Fruit fly (Drosophila melanogaster) whole organism, embryonic: ENCODE measurements around the gene kis.

ENCODE experiments used
- Bgb ChIP-seq: fragments of 200-800 bp; sonication (Bioruptor generic); IDR thresholded peaks from 2 replicates; pipeline ENCODE4 v1.3.6; 2022; ENCODE audit warnings: missing biosample characterization, missing genetic modification characterization; ENCODE audit not compliant: partially characterized antibody
- CG10543 ChIP-seq: fragments of 200-800 bp; sonication (Bioruptor generic); optimal IDR thresholded peaks from 3 replicates; lab custom pipeline; 2017; ENCODE audit warnings: missing biosample characterization, mild to moderate bottlenecking, missing genetic modification characterization, moderate library complexity
- CG11247 ChIP-seq: fragments of 200-800 bp; sonication (Bioruptor generic); IDR thresholded peaks from 2 replicates; pipeline ENCODE4 v1.3.6; 2022; ENCODE audit warnings: missing biosample characterization, missing genetic modification characterization
- CG11456 ChIP-seq: fragments of 200-800 bp; sonication (Bioruptor generic); IDR thresholded peaks from 3 replicates; pipeline ENCODE4 v1.3.6; 2022; ENCODE audit warnings: missing biosample characterization, missing genetic modification characterization
- CG11696 ChIP-seq: fragments of 200-800 bp; sonication (Bioruptor generic); IDR thresholded peaks from 2 replicates; pipeline ENCODE4 v1.3.6; 2022; ENCODE audit warnings: missing biosample characterization, missing genetic modification characterization
- CG12071 ChIP-seq: fragments of 200-800 bp; sonication (Bioruptor generic); optimal IDR thresholded peaks from 3 replicates; lab custom pipeline; 2018; ENCODE audit warnings: missing biosample characterization, mild to moderate bottlenecking, missing genetic modification characterization
- CG12236 ChIP-seq: fragments of 200-800 bp; sonication (Bioruptor generic); optimal IDR thresholded peaks from 2 replicates; lab custom pipeline; 2016; ENCODE audit warnings: missing biosample characterization, missing genetic modification characterization
- CG13624 ChIP-seq: fragments of 200-800 bp; sonication (Bioruptor generic); optimal IDR thresholded peaks from 2 replicates; lab custom pipeline; 2016; ENCODE audit warnings: missing biosample characterization, missing genetic modification characterization
- CG15269 ChIP-seq: fragments of 200-800 bp; sonication (Bioruptor generic); optimal IDR thresholded peaks from 2 replicates; lab custom pipeline; 2018; ENCODE audit warnings: missing biosample characterization, mild to moderate bottlenecking, missing genetic modification characterization, moderate library complexity
- CG17829 ChIP-seq: fragments of 200-800 bp; optimal IDR thresholded peaks from 2 replicates; lab custom pipeline; 2019; ENCODE audit warnings: missing biosample characterization, mild to moderate bottlenecking, missing genetic modification characterization, moderate library complexity
- CG1832 ChIP-seq: fragments of 200-800 bp; sonication (Bioruptor generic); optimal IDR thresholded peaks from 2 replicates; lab custom pipeline; 2017; ENCODE audit warnings: missing biosample characterization, mild to moderate bottlenecking, missing genetic modification characterization, inconsistent platforms
- CG18764 ChIP-seq: fragments of 200-800 bp; sonication (Bioruptor generic); optimal IDR thresholded peaks from 3 replicates; lab custom pipeline; 2016; ENCODE audit warnings: missing biosample characterization, missing genetic modification characterization
- CG30020 ChIP-seq: fragments of 200-800 bp; optimal IDR thresholded peaks from 2 replicates; lab custom pipeline; 2019; ENCODE audit warnings: missing biosample characterization, mild to moderate bottlenecking, missing genetic modification characterization, moderate library complexity
- CG30403 ChIP-seq: fragments of 200-800 bp; sonication (Bioruptor generic); optimal IDR thresholded peaks from 3 replicates; lab custom pipeline; 2016; ENCODE audit warnings: missing biosample characterization, missing genetic modification characterization
- CG34422 ChIP-seq: fragments of 200-800 bp; sonication (Bioruptor generic); IDR thresholded peaks from 3 replicates; pipeline ENCODE4 v1.3.6; 2022; ENCODE audit warnings: missing biosample characterization, missing genetic modification characterization
- CG3726 ChIP-seq: fragments of 200-800 bp; sonication (Bioruptor generic); IDR thresholded peaks from 3 replicates; pipeline ENCODE4, ENCODE4 v1.3.6; 2022; ENCODE audit warnings: missing biosample characterization, missing genetic modification characterization
- CG3995 ChIP-seq: fragments of 200-800 bp; sonication (Bioruptor generic); optimal IDR thresholded peaks from 3 replicates; lab custom pipeline; 2016; ENCODE audit warnings: missing biosample characterization, missing genetic modification characterization
- CG6683 ChIP-seq: fragments of 200-800 bp; sonication (Bioruptor generic); optimal IDR thresholded peaks from 2 replicates; lab custom pipeline; 2017; ENCODE audit warnings: missing biosample characterization, mild to moderate bottlenecking, missing genetic modification characterization, missing genetic modification reagents
- CG9215 ChIP-seq: fragments of 200-800 bp; sonication (Bioruptor generic); IDR thresholded peaks from 2 replicates; pipeline ENCODE4 v1.3.6; 2022; ENCODE audit warnings: missing biosample characterization, missing genetic modification characterization
- CG9437 ChIP-seq: fragments of 200-800 bp; sonication (Bioruptor generic); optimal IDR thresholded peaks from 2 replicates; lab custom pipeline; 2018; ENCODE audit warnings: missing biosample characterization, mild to moderate bottlenecking, missing genetic modification characterization
- CG9727 ChIP-seq: fragments of 200-800 bp; sonication (Bioruptor generic); optimal IDR thresholded peaks from 3 replicates; lab custom pipeline; 2017; ENCODE audit warnings: missing biosample characterization, mild to moderate bottlenecking, missing genetic modification characterization
- CHES-1-like ChIP-seq: fragments of 200-800 bp; sonication (Bioruptor generic); optimal IDR thresholded peaks from 2 replicates; lab custom pipeline; 2016; ENCODE audit warnings: missing biosample characterization, missing genetic modification characterization
- D ChIP-seq, 2 experiments: fragments of 200-800 bp in 1 of 2; fragments of >200 bp in 1 of 2; sonication (Bioruptor generic) in 1 of 2; optimal IDR thresholded peaks; 2 replicates in 1 of 2; 3 replicates in 1 of 2; lab custom pipeline; 2017; ENCODE audit warnings: mild to moderate bottlenecking in 1 of 2, missing biosample characterization in 1 of 2, missing genetic modification characterization in 1 of 2, missing genetic modification reagents in 1 of 2
- D19A ChIP-seq: fragments of 200-800 bp; optimal IDR thresholded peaks from 3 replicates; lab custom pipeline; 2019; ENCODE audit warnings: missing biosample characterization, mild to moderate bottlenecking, missing genetic modification characterization, moderate library complexity
- Deaf1 ChIP-seq: fragments of 200-800 bp; optimal IDR thresholded peaks from 3 replicates; lab custom pipeline; 2019; ENCODE audit warnings: missing biosample characterization, mild to moderate bottlenecking, missing genetic modification characterization, moderate library complexity
- Dip2 ChIP-seq: fragments of 200-800 bp; sonication (Bioruptor generic); IDR thresholded peaks from 2 replicates; pipeline ENCODE4 v1.3.6; 2022; ENCODE audit warnings: missing biosample characterization, missing genetic modification characterization
- Dp ChIP-seq: fragments of 200-800 bp; sonication (Bioruptor generic); optimal IDR thresholded peaks from 2 replicates; lab custom pipeline; 2018; ENCODE audit warnings: missing biosample characterization, mild to moderate bottlenecking, missing genetic modification characterization, moderate library complexity
- E2f2 ChIP-seq: fragments of 200-800 bp; sonication (Bioruptor generic); IDR thresholded peaks from 2 replicates; pipeline ENCODE4 v1.3.6; 2022; ENCODE audit warnings: missing biosample characterization, missing genetic modification characterization
- Fer3 ChIP-seq: fragments of 200-800 bp; sonication (Bioruptor generic); optimal IDR thresholded peaks from 2 replicates; lab custom pipeline; 2018; ENCODE audit warnings: missing biosample characterization, mild to moderate bottlenecking, missing genetic modification characterization, moderate library complexity
- Gug ChIP-seq: fragments of 200-800 bp; sonication (Bioruptor generic); IDR thresholded peaks from 4 replicates; pipeline ENCODE4 v1.3.6; 2022; ENCODE audit warnings: missing biosample characterization, missing genetic modification characterization
- HLH3B ChIP-seq: fragments of 200-800 bp; sonication (Bioruptor generic); IDR thresholded peaks from 2 replicates; pipeline ENCODE4 v1.3.6; 2022; ENCODE audit warnings: missing biosample characterization, missing genetic modification characterization
- HmgD ChIP-seq: fragments of 200-800 bp; sonication (Bioruptor generic); optimal IDR thresholded peaks from 3 replicates; lab custom pipeline; 2016; ENCODE audit warnings: missing biosample characterization, missing genetic modification characterization
- Hmr ChIP-seq: fragments of 200-800 bp; sonication (Bioruptor generic); optimal IDR thresholded peaks from 3 replicates; lab custom pipeline; 2017; ENCODE audit warnings: mild to moderate bottlenecking, missing biosample characterization, missing genetic modification reagents, missing genetic modification characterization
- Lhr ChIP-seq: fragments of 200-800 bp; sonication (Bioruptor generic); optimal IDR thresholded peaks from 3 replicates; lab custom pipeline; 2017; ENCODE audit warnings: mild to moderate bottlenecking, missing biosample characterization, missing genetic modification reagents, missing genetic modification characterization
- Med ChIP-seq: fragments of 200-800 bp; sonication (Bioruptor generic); peaks from one replicate; lab custom pipeline; 2016; ENCODE audit warnings: missing biosample characterization, missing genetic modification characterization, mild to moderate bottlenecking, inconsistent platforms, moderate library complexity
- PHDP ChIP-seq: fragments of 200-800 bp; sonication (Bioruptor generic); optimal IDR thresholded peaks from 3 replicates; lab custom pipeline; 2018; ENCODE audit warnings: missing biosample characterization, mild to moderate bottlenecking, missing genetic modification characterization, moderate library complexity
- Spps ChIP-seq: fragments of 200-800 bp; sonication (Bioruptor generic); optimal IDR thresholded peaks from 2 replicates; lab custom pipeline; 2018; ENCODE audit warnings: missing biosample characterization, mild to moderate bottlenecking, missing genetic modification characterization
- ab ChIP-seq: fragments of 200-800 bp; sonication (Bioruptor generic); optimal IDR thresholded peaks from 2 replicates; lab custom pipeline; 2016; ENCODE audit warnings: missing biosample characterization, missing genetic modification characterization
- bbx ChIP-seq: fragments of 200-800 bp; sonication (Bioruptor generic); IDR thresholded peaks from 2 replicates; pipeline ENCODE4 v1.3.6; 2022; ENCODE audit warnings: missing biosample characterization, missing genetic modification characterization; ENCODE audit not compliant: partially characterized antibody
- cas ChIP-seq: fragments of 200-800 bp; sonication (Bioruptor generic); IDR thresholded peaks from 2 replicates; pipeline ENCODE4 v1.3.6; 2022; ENCODE audit warnings: missing biosample characterization, missing genetic modification characterization
- emc ChIP-seq: fragments of 200-800 bp; sonication (Bioruptor generic); optimal IDR thresholded peaks from 2 replicates; lab custom pipeline; 2016; ENCODE audit warnings: missing biosample characterization, missing genetic modification characterization
- hkb ChIP-seq, 2 experiments: fragments of 200-800 bp in 1 of 2; fragments of >200 bp in 1 of 2; sonication (Bioruptor generic) in 1 of 2; IDR thresholded peaks in 1 of 2; optimal IDR thresholded peaks in 1 of 2; 2 replicates each; pipeline versions ENCODE4 v1.3.6 to Lab custom; 2017 to 2022; ENCODE audit warnings: missing biosample characterization in 1 of 2, missing genetic modification characterization in 1 of 2
- ind ChIP-seq: fragments of 200-800 bp; sonication (Bioruptor generic); optimal IDR thresholded peaks from 3 replicates; lab custom pipeline; 2016; ENCODE audit warnings: missing biosample characterization, missing genetic modification characterization
- inv ChIP-seq: fragments of 200-800 bp; sonication (Bioruptor generic); IDR thresholded peaks from 2 replicates; pipeline ENCODE4 v1.3.6; 2022; ENCODE audit warnings: missing biosample characterization, missing genetic modification characterization; ENCODE audit not compliant: partially characterized antibody
- jigr1 ChIP-seq: fragments of 200-800 bp; sonication (Bioruptor generic); IDR thresholded peaks from 3 replicates; pipeline ENCODE4 v1.3.6; 2022; ENCODE audit warnings: missing biosample characterization, missing genetic modification characterization
- maf-S ChIP-seq: fragments of 200-800 bp; sonication (Bioruptor generic); optimal IDR thresholded peaks from 2 replicates; lab custom pipeline; 2016; ENCODE audit warnings: missing biosample characterization, missing genetic modification characterization
- nerfin-1 ChIP-seq: fragments of 200-800 bp; sonication (Bioruptor generic); optimal IDR thresholded peaks from 3 replicates; lab custom pipeline; 2019; ENCODE audit warnings: missing biosample characterization, mild to moderate bottlenecking, missing genetic modification characterization, moderate library complexity
- sr ChIP-seq: fragments of 200-800 bp; sonication (Bioruptor generic); IDR thresholded peaks from 3 replicates; pipeline ENCODE4 v1.3.6; 2022; ENCODE audit warnings: missing biosample characterization, missing genetic modification characterization
- tin ChIP-seq: fragments of 200-800 bp; sonication (Bioruptor generic); optimal IDR thresholded peaks from 3 replicates; lab custom pipeline; 2016; ENCODE audit warnings: missing biosample characterization, missing genetic modification characterization
- zen2 ChIP-seq: fragments of 200-800 bp; sonication (Bioruptor generic); IDR thresholded peaks from 3 replicates; pipeline ENCODE4 v1.3.6; 2022; ENCODE audit warnings: missing biosample characterization, missing genetic modification characterization; ENCODE audit not compliant: partially characterized antibody

The kis gene

DNA sequence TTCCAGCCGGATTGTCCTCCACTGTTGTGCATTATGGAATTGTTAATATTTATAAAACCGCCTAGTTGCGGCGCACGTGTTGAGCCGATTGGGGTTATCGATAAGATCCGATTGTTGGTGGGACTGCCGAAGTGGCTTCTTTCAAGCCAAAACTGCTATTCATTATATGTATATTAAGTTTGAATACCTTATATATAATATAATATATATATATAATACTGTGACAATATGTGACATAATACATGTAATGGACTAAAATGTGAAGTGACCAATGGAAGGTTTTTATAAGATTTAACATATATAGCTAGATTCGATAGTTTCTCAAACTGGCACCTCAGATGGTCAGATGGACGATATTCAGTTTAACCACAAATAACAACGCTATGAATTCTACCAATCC, 23.0 kb upstream of the kis start, which contains the start of the genes mbm and CG11555 (continued):
- peak; percentile 25 for TF ChIP-seq Fer3 (tag; lab: Kevin White, UChicago)
- no peak for TF ChIP-seq CG11696 (GFP tag; lab: Robert Waterston, UW)
- TF ChIP-seq Deaf1 (tag; lab: Kevin White, UChicago): peak; percentile 20
- no peak for TF ChIP-seq CG12071 (GFP tag; lab: Kevin White, UChicago)
- TF ChIP-seq E2f2 (GFP tag; lab: Robert Waterston, UW): 0 out of 2 replicates have a peak, but pooled peaks have one; percentile 27
- no peak for TF ChIP-seq hkb (optimal IDR thresholded peaks at IDR 0.05; lab: Kevin White, UChicago)
- no peak for TF ChIP-seq hkb (GFP tag; IDR thresholded peaks at IDR 0.05; lab: Robert Waterston, UW)
- no peak for TF ChIP-seq CHES-1-like
- no peak for TF ChIP-seq Bgb (GFP tag; lab: Robert Waterston, UW)
- TF ChIP-seq Med: peak; percentile 61
- TF ChIP-seq maf-S: no peak
- TF ChIP-seq CG18764 (GFP tag; lab: Kevin White, UChicago): no peak
- no peak for TF ChIP-seq D (optimal IDR thresholded peaks at IDR 0.05; lab: Kevin White, UChicago)
- no peak for TF ChIP-seq D (GFP tag; optimal IDR thresholded peaks at IDR 0.05; lab: Kevin White, UChicago)
- no peak for TF ChIP-seq CG6683 (GFP tag; lab: Kevin White, UChicago)
- TF ChIP-seq ind (GFP tag; lab: Kevin White, UChicago): no peak
- no peak for TF ChIP-seq HmgD (GFP tag; lab: Kevin White, UChicago)
- TF ChIP-seq CG10543 (GFP tag; lab: Kevin White, UChicago): peak; percentile 11
- TF ChIP-seq sr (GFP tag; lab: Robert Waterston, UW): no peak
- no peak for TF ChIP-seq HLH3B (GFP tag; lab: Robert Waterston, UW)
- no peak; the same call in 2 of the 3 replicates for TF ChIP-seq zen2 (GFP tag; lab: Robert Waterston, UW)
- peak; percentile 21; the same call in 1 of the 3 replicates for TF ChIP-seq CG34422
- no peak for TF ChIP-seq D19A (tag; lab: Kevin White, UChicago)
- no peak for TF ChIP-seq CG9437 (GFP tag; lab: Kevin White, UChicago)
- TF ChIP-seq CG30020 (tag; lab: Kevin White, UChicago): peak; percentile 59
- no peak for TF ChIP-seq cas (GFP tag; lab: Robert Waterston, UW)
- no peak for TF ChIP-seq CG11456 (GFP tag; lab: Robert Waterston, UW)
- no peak for TF ChIP-seq CG1832
- TF ChIP-seq emc (GFP tag; lab: Kevin White, UChicago): no peak
- no peak for TF ChIP-seq Dip2
- TF ChIP-seq CG11247 (GFP tag; lab: Robert Waterston, UW): no peak
- no peak for TF ChIP-seq Lhr
- TF ChIP-seq Dp (GFP tag; lab: Kevin White, UChicago): peak; percentile 25
- TF ChIP-seq Spps (tag; lab: Kevin White, UChicago): no peak
- no peak for TF ChIP-seq Gug
- TF ChIP-seq PHDP (tag; lab: Kevin White, UChicago): peak; percentile 41
- no peak for TF ChIP-seq CG3726
- TF ChIP-seq CG15269 (tag; lab: Kevin White, UChicago): no peak
- TF ChIP-seq CG12236 (GFP tag; lab: Kevin White, UChicago): no peak
- TF ChIP-seq CG30403 (GFP tag; lab: Kevin White, UChicago): peak; percentile 8
- TF ChIP-seq nerfin-1 (tag; lab: Kevin White, UChicago): peak; percentile 36
- TF ChIP-seq ab: no peak
- TF ChIP-seq Hmr: no peak
- no peak for TF ChIP-seq jigr1 (GFP tag; lab: Robert Waterston, UW)
- TF ChIP-seq CG3995 (GFP tag; lab: Kevin White, UChicago): peak; percentile 46
- TF ChIP-seq CG13624 (GFP tag; lab: Kevin White, UChicago): no peak
- TF ChIP-seq CG17829 (tag; lab: Kevin White, UChicago): peak; percentile 60
- TF ChIP-seq bbx (GFP tag; lab: Robert Waterston, UW): peak; percentile 29
- TF ChIP-seq inv (GFP tag; lab: Robert Waterston, UW): no peak
- no peak for TF ChIP-seq CG9727
- no peak for TF ChIP-seq CG9215 (GFP tag; lab: Robert Waterston, UW)
- no peak for TF ChIP-seq tin (GFP tag; lab: Kevin White, UChicago)
